Fruit fly (Drosophila melanogaster) whole organism, prepupa: Measurements from ENCODE around the gene CG14963.
A peak's percentile ranks its signal among the peaks of the same experiment; 100 is the strongest.

ENCODE experiments used
- Blimp-1 ChIP-seq: fragments of 200-800 bp; sonication (Bioruptor generic); optimal IDR thresholded peaks from 3 replicates; lab custom pipeline; 2017; ENCODE audit warnings: missing biosample characterization, missing genetic modification characterization, mild to moderate bottlenecking, moderate library complexity, missing genetic modification reagents
- CG10631 ChIP-seq: fragments of 200-800 bp; sonication (Bioruptor generic); optimal IDR thresholded peaks from 2 replicates; lab custom pipeline; 2016; ENCODE audit warnings: missing biosample characterization, missing genetic modification characterization
- CG11294 ChIP-seq: fragments of 200-800 bp; sonication (Bioruptor generic); IDR thresholded peaks from 2 replicates; pipeline ENCODE4 v1.3.6; 2022; ENCODE audit warnings: missing biosample characterization, missing genetic modification characterization
- CG11902 ChIP-seq: fragments of 200-800 bp; sonication (Bioruptor generic); optimal IDR thresholded peaks from 3 replicates; lab custom pipeline; 2016; ENCODE audit warnings: missing biosample characterization, missing genetic modification characterization
- CG15336 ChIP-seq: fragments of 200-800 bp; sonication (Bioruptor generic); IDR thresholded peaks from 2 replicates; pipeline ENCODE4 v1.3.6; 2022; ENCODE audit warnings: missing biosample characterization, missing genetic modification characterization
- CG1621 ChIP-seq: fragments of 200-800 bp; sonication (Bioruptor generic); optimal IDR thresholded peaks from 3 replicates; lab custom pipeline; 2018; ENCODE audit warnings: missing biosample characterization, mild to moderate bottlenecking, missing genetic modification characterization
- CG16779 ChIP-seq: fragments of 200-800 bp; sonication (Bioruptor generic); optimal IDR thresholded peaks from 3 replicates; lab custom pipeline; 2017; ENCODE audit warnings: missing biosample characterization, mild to moderate bottlenecking, missing genetic modification characterization
- CG31627 ChIP-seq: fragments of 200-800 bp; sonication (Bioruptor generic); optimal IDR thresholded peaks from 3 replicates; lab custom pipeline; 2016; ENCODE audit warnings: missing biosample characterization, missing genetic modification characterization
- CG7368 ChIP-seq: fragments of 200-800 bp; sonication (Bioruptor generic); optimal IDR thresholded peaks from 3 replicates; lab custom pipeline; 2016; ENCODE audit warnings: missing biosample characterization, missing genetic modification characterization
- CG9139 ChIP-seq: fragments of 200-800 bp; sonication (Bioruptor generic); optimal IDR thresholded peaks from 3 replicates; lab custom pipeline; 2017; ENCODE audit warnings: missing biosample characterization, mild to moderate bottlenecking, missing genetic modification characterization
- Eip75B ChIP-seq: fragments of 200-800 bp; sonication (Bioruptor generic); optimal IDR thresholded peaks from 3 replicates; lab custom pipeline; 2016; ENCODE audit warnings: missing biosample characterization, missing genetic modification characterization
- Eip78C ChIP-seq: fragments of 200-800 bp; sonication (Bioruptor generic); peaks from one replicate; lab custom pipeline; 2016; ENCODE audit warnings: missing biosample characterization, missing genetic modification characterization
- Eip93F ChIP-seq: fragments of 200-800 bp; sonication (Bioruptor generic); optimal IDR thresholded peaks from 2 replicates; lab custom pipeline; 2016; ENCODE audit warnings: missing biosample characterization, mild to moderate bottlenecking, missing genetic modification characterization
- OdsH ChIP-seq: fragments of 200-800 bp; sonication (Bioruptor generic); optimal IDR thresholded peaks from 3 replicates; lab custom pipeline; 2016; ENCODE audit warnings: missing biosample characterization, missing genetic modification characterization
- Smox ChIP-seq: fragments of 200-800 bp; sonication (Bioruptor generic); optimal IDR thresholded peaks from 3 replicates; lab custom pipeline; 2016; ENCODE audit warnings: missing biosample characterization, missing genetic modification characterization
- Sox14 ChIP-seq: fragments of 200-800 bp; sonication (Bioruptor generic); optimal IDR thresholded peaks from 3 replicates; lab custom pipeline; 2016; ENCODE audit warnings: missing biosample characterization, missing genetic modification characterization
- Sox15 ChIP-seq: fragments of 200-800 bp; sonication (Bioruptor generic); optimal IDR thresholded peaks from 3 replicates; lab custom pipeline; 2016; ENCODE audit warnings: missing biosample characterization, missing genetic modification characterization
- achi ChIP-seq: fragments of 200-800 bp; sonication (Bioruptor generic); optimal IDR thresholded peaks from 3 replicates; lab custom pipeline; 2016; ENCODE audit warnings: missing biosample characterization, missing genetic modification characterization
- cyc ChIP-seq: fragments of 200-800 bp; sonication (Bioruptor generic); optimal IDR thresholded peaks from 3 replicates; lab custom pipeline; 2016; ENCODE audit warnings: missing biosample characterization, missing genetic modification characterization
- dac ChIP-seq: fragments of 200-800 bp; sonication (Bioruptor generic); optimal IDR thresholded peaks from 2 replicates; lab custom pipeline; 2017; ENCODE audit warnings: missing biosample characterization, mild to moderate bottlenecking, missing genetic modification characterization
- dsx ChIP-seq: fragments of 200-800 bp; optimal IDR thresholded peaks from 3 replicates; lab custom pipeline; 2019; ENCODE audit warnings: missing biosample characterization, mild to moderate bottlenecking, missing genetic modification characterization, moderate library complexity; ENCODE audit not compliant: poor library complexity, severe bottlenecking
- esn ChIP-seq: fragments of 200-800 bp; sonication (Bioruptor generic); optimal IDR thresholded peaks from 2 replicates; lab custom pipeline; 2016; ENCODE audit warnings: missing biosample characterization, mild to moderate bottlenecking, missing genetic modification characterization, moderate library complexity
- fd85E ChIP-seq: fragments of 200-800 bp; sonication (Bioruptor generic); optimal IDR thresholded peaks from 3 replicates; lab custom pipeline; 2016; ENCODE audit warnings: missing biosample characterization, missing genetic modification characterization
- lz ChIP-seq: fragments of 200-800 bp; sonication (Bioruptor generic); optimal IDR thresholded peaks from 3 replicates; lab custom pipeline; 2016; ENCODE audit warnings: missing biosample characterization, missing genetic modification characterization
- net ChIP-seq: fragments of 200-800 bp; sonication (Bioruptor generic); optimal IDR thresholded peaks from 3 replicates; lab custom pipeline; 2016; ENCODE audit warnings: missing biosample characterization, missing genetic modification characterization
- pdm3 ChIP-seq: fragments of 200-800 bp; sonication (Bioruptor generic); optimal IDR thresholded peaks from 3 replicates; lab custom pipeline; 2016; ENCODE audit warnings: missing biosample characterization, missing genetic modification characterization
- salr ChIP-seq, 2 experiments: fragments of 200-800 bp; sonication (Bioruptor generic); optimal IDR thresholded peaks; 3 replicates each; lab custom pipeline; 2016 to 2018; ENCODE audit warnings: missing biosample characterization in 2 of 2, missing genetic modification characterization in 2 of 2, mild to moderate bottlenecking in 1 of 2
- ss ChIP-seq, 2 experiments: fragments of 200-800 bp; sonication (Bioruptor generic); optimal IDR thresholded peaks; 2 replicates in 1 of 2; 3 replicates in 1 of 2; lab custom pipeline; 2017 to 2018; ENCODE audit warnings: mild to moderate bottlenecking in 2 of 2, missing biosample characterization in 2 of 2, missing genetic modification characterization in 2 of 2, moderate library complexity in 1 of 2
- svp ChIP-seq: fragments of 200-800 bp; sonication (Bioruptor generic); peaks from one replicate; lab custom pipeline; 2016; ENCODE audit warnings: missing biosample characterization, missing genetic modification characterization
- topi ChIP-seq: fragments of 200-800 bp; sonication (Bioruptor generic); optimal IDR thresholded peaks from 3 replicates; lab custom pipeline; 2016; ENCODE audit warnings: missing biosample characterization, missing genetic modification characterization

CG14963 gene

DNA sequence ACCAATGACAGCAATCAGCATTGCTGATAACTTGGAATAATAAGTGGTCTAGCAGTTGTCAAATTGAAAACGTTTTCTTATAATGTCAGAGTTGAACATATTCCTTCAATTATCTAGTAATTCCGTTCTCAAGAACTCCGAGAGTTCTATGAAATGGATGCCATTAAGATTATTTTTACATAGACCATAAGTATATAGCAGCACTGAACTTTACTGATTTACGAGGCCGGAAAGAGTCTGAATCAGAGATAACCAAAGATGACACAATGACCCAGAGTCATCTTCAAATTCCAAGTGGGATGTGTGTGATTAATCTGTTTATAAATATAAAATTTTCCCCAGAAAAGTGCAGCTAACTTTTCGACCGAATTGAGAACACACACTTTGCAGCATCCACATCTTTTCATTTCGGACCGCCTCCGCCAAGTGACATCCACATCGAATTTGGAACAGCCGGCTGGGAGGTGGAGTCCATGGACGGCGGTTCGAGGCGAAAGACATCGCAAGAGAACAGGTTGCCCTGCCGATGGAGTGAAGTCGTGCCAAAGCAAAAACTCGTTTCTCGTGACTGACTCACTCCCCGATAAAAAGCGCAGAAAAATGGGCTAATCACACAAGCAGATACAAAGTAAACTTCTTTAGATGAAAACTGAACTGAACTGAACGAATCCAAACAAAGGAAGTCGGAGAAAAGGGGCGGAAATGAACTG lies 47.3 kb downstream of the CG14963 start:
- TF ChIP-seq svp (GFP tag; lab: Kevin White, UChicago): peak; percentile 95
- TF ChIP-seq ss (GFP tag; optimal IDR thresholded peaks at IDR 0.05; lab: Kevin White, UChicago): peak in 1 of 2 experiments; percentile 50
- peak; percentile 98 for TF ChIP-seq dsx (GFP tag; lab: Kevin White, UChicago)
- no peak for TF ChIP-seq lz
- TF ChIP-seq net (GFP tag; lab: Kevin White, UChicago): peak; percentile 15
- peak; percentile 5 for TF ChIP-seq Eip75B (GFP tag; lab: Kevin White, UChicago)
- no peak; the same call in 1 of the 2 replicates for TF ChIP-seq CG15336 (GFP tag; lab: Robert Waterston, UW)

- TF ChIP-seq CG7368 (GFP tag; lab: Kevin White, UChicago): no peak
- peak; percentile 4 for TF ChIP-seq Smox (GFP tag; lab: Kevin White, UChicago)
- TF ChIP-seq Eip75B (GFP tag; lab: Kevin White, UChicago): no peak
- TF ChIP-seq fd85E (GFP tag; lab: Kevin White, UChicago): no peak
- peak; percentile 23 for TF ChIP-seq esn (GFP tag; lab: Kevin White, UChicago)
- TF ChIP-seq Sox14: peak; percentile 29
- TF ChIP-seq achi: peak; percentile 7
- TF ChIP-seq CG31627 (GFP tag; lab: Kevin White, UChicago): peak; percentile 12
- no peak for TF ChIP-seq ss (GFP tag; optimal IDR thresholded peaks at IDR 0.05; lab: Kevin White, UChicago)
- no peak for TF ChIP-seq CG11902 (GFP tag; lab: Kevin White, UChicago)
- no peak for TF ChIP-seq Sox15 (GFP tag; lab: Kevin White, UChicago)
- peak; percentile 17 for TF ChIP-seq cyc (GFP tag; lab: Kevin White, UChicago)
- no peak for TF ChIP-seq CG16779 (tag; lab: Kevin White, UChicago)
- peak; percentile 18 for TF ChIP-seq Eip93F (GFP tag; lab: Kevin White, UChicago)
- TF ChIP-seq, all 60 proteins: peak for 7
These were observed 47.8 kb downstream of the CG14963 start for dm6 chr3L:3124519-3124918.

- no peak for TF ChIP-seq Blimp-1
- no peak for TF ChIP-seq topi
- TF ChIP-seq OdsH (GFP tag; lab: Kevin White, UChicago): no peak
- peak; percentile 92 for TF ChIP-seq Sox14
- TF ChIP-seq pdm3 (GFP tag; lab: Kevin White, UChicago): no peak
- no peak for TF ChIP-seq achi
- peak; percentile 56 for TF ChIP-seq Eip78C (GFP tag; lab: Kevin White, UChicago)
- no peak for TF ChIP-seq dac (GFP tag; lab: Kevin White, UChicago)
- TF ChIP-seq CG9139 (GFP tag; lab: Kevin White, UChicago): no peak
- TF ChIP-seq CG7368 (GFP tag; lab: Kevin White, UChicago): no peak
- TF ChIP-seq salr (GFP tag; optimal IDR thresholded peaks at IDR 0.05; lab: Kevin White, UChicago): no peak
- no peak for TF ChIP-seq CG11294
- peak; percentile 46 for TF ChIP-seq svp (GFP tag; lab: Kevin White, UChicago)
- no peak for TF ChIP-seq cyc (GFP tag; lab: Kevin White, UChicago)
- TF ChIP-seq dsx (GFP tag; lab: Kevin White, UChicago): peak; percentile 38
These were observed 49.5 kb downstream of the CG14963 start for dm6 chr3L:3122688-3123316.

dm6 chr3L:3121769-3122432 lies 50.4 kb downstream of the CG14963 start:
- no peak for TF ChIP-seq CG1621
- TF ChIP-seq OdsH (GFP tag; lab: Kevin White, UChicago): no peak
- peak; percentile 13 for TF ChIP-seq CG10631 (GFP tag; lab: Kevin White, UChicago)
- TF ChIP-seq ss (GFP tag; optimal IDR thresholded peaks at IDR 0.05; lab: Kevin White, UChicago): peak in 1 of 2 experiments; percentile 28
- no peak for TF ChIP-seq Eip75B (GFP tag; lab: Kevin White, UChicago)
- TF ChIP-seq svp (GFP tag; lab: Kevin White, UChicago): peak; percentile 60
